Worm (Caenorhabditis elegans): ENCODE data around the gene lev-1.

ce11 chrIV:13204037-13204436 lies 24.8 kb upstream of the lev-1 start, which contains the start of gene ced-3:
- TF ChIP-seq nhr-25 (tag; optimal IDR thresholded peaks at IDR 0.05; ENCODE audit: borderline replicate concordance, insufficient read depth) (no peak), mep-1 (tag; optimal IDR thresholded peaks at IDR 0.05) (no peak), lin-39 (tag; optimal IDR thresholded peaks at IDR 0.05) (no peak), mxl-2 (GFP tag; conservative IDR thresholded peaks at IDR 0.05) (no peak), snpc-4 (tag; optimal IDR thresholded peaks at IDR 0.05) (no peak)
